Worm (Caenorhabditis elegans) whole organism, L2 larva: ENCODE data around the gene Y57G7A.2.

ENCODE experiments used
- ama-1 ChIP-seq: fragments of 150-350 bp; optimal IDR thresholded peaks from 2 replicates; lab custom pipeline; 2018; ENCODE audit warnings: inconsistent platforms
- egl-27 ChIP-seq: sonication (generic microtip); optimal IDR thresholded peaks from 3 replicates; lab custom pipeline; 2017; ENCODE audit warnings: missing biosample characterization, missing genetic modification reagents, missing genetic modification characterization
- lin-11 ChIP-seq: fragments of 150-350 bp; sonication (generic microtip); optimal IDR thresholded peaks from 2 replicates; lab custom pipeline; 2014; ENCODE audit warnings: missing biosample characterization, missing genetic modification characterization, inconsistent platforms, mixed read lengths
- mdl-1 ChIP-seq, 2 experiments: fragments of 150-350 bp in 1 of 2; sonication (generic microtip) in 1 of 2; optimal IDR thresholded peaks; 2 replicates each; lab custom pipeline; 2017; ENCODE audit warnings: missing biosample characterization in 2 of 2, missing genetic modification characterization in 2 of 2
- nhr-12 ChIP-seq: fragments of 150-350 bp; optimal IDR thresholded peaks from 2 replicates; lab custom pipeline; 2014; ENCODE audit warnings: missing biosample characterization, missing genetic modification characterization
- nhr-237 ChIP-seq: fragments of 150-350 bp; optimal IDR thresholded peaks from 2 replicates; lab custom pipeline; 2014; ENCODE audit warnings: missing biosample characterization, missing genetic modification characterization
- nhr-77 ChIP-seq: fragments of 150-350 bp; optimal IDR thresholded peaks from 2 replicates; lab custom pipeline; 2014; ENCODE audit warnings: missing biosample characterization, missing genetic modification characterization
- ztf-11 ChIP-seq: sonication (generic microtip); optimal IDR thresholded peaks from 2 replicates; lab custom pipeline; 2017; ENCODE audit warnings: missing biosample characterization, missing genetic modification characterization

DNA sequence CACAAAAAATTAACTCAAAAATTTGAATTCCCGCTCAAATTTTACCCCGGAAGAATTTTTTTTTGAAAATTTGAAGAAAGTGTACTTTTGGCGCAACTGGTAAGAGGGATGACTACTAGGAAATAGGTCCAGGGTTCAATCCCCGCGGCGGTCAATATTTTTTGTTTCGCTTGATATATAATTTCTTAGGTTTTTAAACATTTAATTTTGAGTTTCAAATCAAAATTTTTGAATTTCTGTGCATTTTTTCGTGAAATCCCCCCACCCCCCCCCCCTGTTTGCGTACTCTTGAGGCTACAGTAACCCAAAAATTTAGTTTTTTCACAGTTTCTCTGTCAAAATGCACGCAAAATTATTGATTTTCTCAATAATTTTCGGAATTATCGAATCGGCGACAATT lies 2.3 kb downstream of the Y57G7A.2 start, which contains the start of gene Y57G7A.1:
- no peak for TF ChIP-seq egl-27 (tag; lab: Kevin White, UChicago)
- no peak for TF ChIP-seq ama-1 (lab: Kevin White, UChicago)
- no peak for TF ChIP-seq nhr-77 (tag; lab: Kevin White, UChicago)
- no peak for TF ChIP-seq mdl-1 (tag; optimal IDR thresholded peaks at IDR 0.05; lab: Kevin White, UChicago)
- TF ChIP-seq ztf-11 (tag; lab: Kevin White, UChicago), result no peak
- TF ChIP-seq nhr-12, result no peak
- no peak for TF ChIP-seq nhr-237 (tag; lab: Kevin White, UChicago)
- no peak for TF ChIP-seq lin-11 (tag; lab: Kevin White, UChicago)
